ENCODE assay signal across 4 fruit fly cellular contexts in genomic region chr3R:28844611-28845376, dm6.
TF ChIP-seq lines count a peak whose summit lies in the region.

TSS of gene Apc (minus strand) at chr3R:28844748.
TSS of gene spg (plus strand) at chr3R:28845270.

TF ChIP-seq in whole organism, adult, 20 proteins besides CTCF, POLR2A, EP300 and RAD21 (continued from another document):
- TF ChIP-seq bab1 (GFP tag; optimal IDR thresholded peaks at IDR 0.05; lab: Kevin White, UChicago) (peak; percentile 17), cic (GFP tag; optimal IDR thresholded peaks at IDR 0.05; lab: Kevin White, UChicago) (peak; percentile 36)

TF ChIP-seq in whole organism, embryonic, 481 proteins besides CTCF, POLR2A, EP300 and RAD21 (continued from another document and continues in another):
- TF ChIP-seq Max (GFP tag; optimal IDR thresholded peaks at IDR 0.05; lab: Kevin White, UChicago) (no peak), Sry-β (GFP tag; optimal IDR thresholded peaks at IDR 0.05; lab: Kevin White, UChicago) (no peak), CG10654 (GFP tag; optimal IDR thresholded peaks at IDR 0.05; lab: Kevin White, UChicago) (no peak), Vsx1 (GFP tag; optimal IDR thresholded peaks at IDR 0.05; lab: Kevin White, UChicago) (peak; percentile 45), CG33213 (GFP tag; optimal IDR thresholded peaks at IDR 0.05; lab: Kevin White, UChicago) (peak; percentile 71), CG9876 (GFP tag; optimal IDR thresholded peaks at IDR 0.05; lab: Kevin White, UChicago) (no peak), bbx (GFP tag; IDR thresholded peaks at IDR 0.05; lab: Robert Waterston, UW; ENCODE audit: partially characterized antibody) (peak; percentile 78), Dip2 (GFP tag; IDR thresholded peaks at IDR 0.05; lab: Robert Waterston, UW) (no peak), gce (GFP tag; IDR thresholded peaks at IDR 0.05; lab: Robert Waterston, UW) (0 out of 3 replicates have a peak, but pooled peaks have one; percentile 35), CG6683 (GFP tag; optimal IDR thresholded peaks at IDR 0.05; lab: Kevin White, UChicago) (no peak), Mrtf (GFP tag; IDR thresholded peaks at IDR 0.05; lab: Robert Waterston, UW) (no peak; the same call in 2 of the 3 replicates), Hr3 (GFP tag; optimal IDR thresholded peaks at IDR 0.05; lab: Kevin White, UChicago) (peak; percentile 15), CG17912 (GFP tag; optimal IDR thresholded peaks at IDR 0.05; lab: Kevin White, UChicago) (peak; percentile 63), peb (GFP tag; IDR thresholded peaks at IDR 0.05; lab: Robert Waterston, UW) (no peak), odd (GFP tag; optimal IDR thresholded peaks at IDR 0.05; lab: Kevin White, UChicago) (peak; percentile 50), ranshi (GFP tag; IDR thresholded peaks at IDR 0.05; lab: Robert Waterston, UW) (peak; percentile 50; the same call in 1 of the 2 replicates), pzg (GFP tag; optimal IDR thresholded peaks at IDR 0.05; lab: Kevin White, UChicago) (peak; percentile 93), Elba2 (GFP tag; optimal IDR thresholded peaks at IDR 0.05; lab: Kevin White, UChicago) (no peak), tgo (GFP tag; IDR thresholded peaks at IDR 0.05; lab: Robert Waterston, UW) (no peak), Poxn (GFP tag; IDR thresholded peaks at IDR 0.05; lab: Robert Waterston, UW) (no peak), tup (GFP tag; optimal IDR thresholded peaks at IDR 0.05; lab: Kevin White, UChicago) (no peak), croc (GFP tag; conservative IDR thresholded peaks at IDR 0.05; lab: Robert Waterston, UW) (no peak), CG13424 (tag; optimal IDR thresholded peaks at IDR 0.05; lab: Kevin White, UChicago) (peak; percentile 47), CG2129 (GFP tag; IDR thresholded peaks at IDR 0.05; lab: Robert Waterston, UW; ENCODE audit: partially characterized antibody) (peak; percentile 60), CG2875 (GFP tag; optimal IDR thresholded peaks at IDR 0.05; lab: Kevin White, UChicago) (peak; percentile 48), Awh (GFP tag; IDR thresholded peaks at IDR 0.05; lab: Robert Waterston, UW) (peak; percentile 74; the same call in 1 of the 2 replicates), H2.0 (GFP tag; IDR thresholded peaks at IDR 0.05; lab: Robert Waterston, UW) (no peak), Spps (tag; optimal IDR thresholded peaks at IDR 0.05; lab: Kevin White, UChicago) (no peak), CG1603 (tag; optimal IDR thresholded peaks at IDR 0.05; lab: Kevin White, UChicago) (peak; percentile 69), da (GFP tag; optimal IDR thresholded peaks at IDR 0.05; lab: Kevin White, UChicago) (peak; percentile 29), CG12104 (GFP tag; optimal IDR thresholded peaks at IDR 0.05; lab: Kevin White, UChicago) (no peak), CG12942 (GFP tag; optimal IDR thresholded peaks at IDR 0.05; lab: Kevin White, UChicago) (peak; percentile 10), trh (GFP tag; optimal IDR thresholded peaks at IDR 0.05; lab: Kevin White, UChicago) (no peak), fu2 (GFP tag; optimal IDR thresholded peaks at IDR 0.05; lab: Kevin White, UChicago) (peak; percentile 6), CG3065 (GFP tag; optimal IDR thresholded peaks at IDR 0.05; lab: Kevin White, UChicago) (no peak), Adf1 (GFP tag; IDR thresholded peaks at IDR 0.05; lab: Robert Waterston, UW) (0 out of 2 replicates have a peak, but pooled peaks have one; percentile 32), H15 (GFP tag; IDR thresholded peaks at IDR 0.05; lab: Robert Waterston, UW) (no peak), Pdp1 (GFP tag; optimal IDR thresholded peaks at IDR 0.05; lab: Kevin White, UChicago) (peak; percentile 25 to 49), NFAT (GFP tag; IDR thresholded peaks at IDR 0.05; lab: Robert Waterston, UW) (no peak), CG31388 (GFP tag; optimal IDR thresholded peaks at IDR 0.05; lab: Kevin White, UChicago) (no peak), CG10462 (GFP tag; optimal IDR thresholded peaks at IDR 0.05; lab: Kevin White, UChicago) (no peak), Ets65A (GFP tag; lab: Kevin White, UChicago) (peak; percentile 84), CG2202 (tag; optimal IDR thresholded peaks at IDR 0.05; lab: Kevin White, UChicago) (peak; percentile 50)

TF ChIP-seq in whole organism, prepupa, 60 proteins besides CTCF, POLR2A, EP300 and RAD21 (continued from another document):
- TF ChIP-seq CG10669 (GFP tag; optimal IDR thresholded peaks at IDR 0.05; lab: Kevin White, UChicago) (peak; percentile 15), CG9139 (GFP tag; optimal IDR thresholded peaks at IDR 0.05; lab: Kevin White, UChicago) (no peak), ss (GFP tag; optimal IDR thresholded peaks at IDR 0.05; lab: Kevin White, UChicago) (peak; percentile 41 to 59), Met (GFP tag; optimal IDR thresholded peaks at IDR 0.05; lab: Kevin White, UChicago) (peak; percentile 44), esn (GFP tag; optimal IDR thresholded peaks at IDR 0.05; lab: Kevin White, UChicago) (peak; percentile 25), Ets96B (tag; optimal IDR thresholded peaks at IDR 0.05; lab: Kevin White, UChicago) (no peak), Blimp-1 (GFP tag; optimal IDR thresholded peaks at IDR 0.05; lab: Kevin White, UChicago) (no peak), CG4318 (GFP tag; optimal IDR thresholded peaks at IDR 0.05; lab: Kevin White, UChicago) (no peak), CG7368 (GFP tag; optimal IDR thresholded peaks at IDR 0.05; lab: Kevin White, UChicago) (no peak), lz (GFP tag; optimal IDR thresholded peaks at IDR 0.05; lab: Kevin White, UChicago) (peak; percentile 10), Ets21C (GFP tag; optimal IDR thresholded peaks at IDR 0.05; lab: Kevin White, UChicago) (no peak), cyc (GFP tag; optimal IDR thresholded peaks at IDR 0.05; lab: Kevin White, UChicago) (no peak), fkh (GFP tag; optimal IDR thresholded peaks at IDR 0.05; lab: Kevin White, UChicago) (peak; percentile 95), Sox14 (GFP tag; optimal IDR thresholded peaks at IDR 0.05; lab: Kevin White, UChicago) (peak; percentile 14), pdm3 (GFP tag; optimal IDR thresholded peaks at IDR 0.05; lab: Kevin White, UChicago) (peak; percentile 34), CG3919 (GFP tag; optimal IDR thresholded peaks at IDR 0.05; lab: Kevin White, UChicago) (peak; percentile 33), CG6276 (GFP tag; optimal IDR thresholded peaks at IDR 0.05; lab: Kevin White, UChicago) (no peak), CG34406 (GFP tag; optimal IDR thresholded peaks at IDR 0.05; lab: Kevin White, UChicago) (no peak), salr (GFP tag; optimal IDR thresholded peaks at IDR 0.05; lab: Kevin White, UChicago) (peak in 1 of 2 experiments; percentile 7), Lpt (GFP tag; optimal IDR thresholded peaks at IDR 0.05; lab: Kevin White, UChicago) (no peak), CG15336 (GFP tag; IDR thresholded peaks at IDR 0.05; lab: Robert Waterston, UW) (no peak), CG1621 (tag; optimal IDR thresholded peaks at IDR 0.05; lab: Kevin White, UChicago) (peak; percentile 48), CG32006 (GFP tag; optimal IDR thresholded peaks at IDR 0.05; lab: Kevin White, UChicago) (no peak), Smox (GFP tag; optimal IDR thresholded peaks at IDR 0.05; lab: Kevin White, UChicago) (no peak), CG8319 (GFP tag; optimal IDR thresholded peaks at IDR 0.05; lab: Kevin White, UChicago) (no peak), CG3032 (tag; optimal IDR thresholded peaks at IDR 0.05; lab: Kevin White, UChicago) (peak; percentile 42), acj6 (GFP tag; optimal IDR thresholded peaks at IDR 0.05; lab: Kevin White, UChicago) (no peak), dsx (GFP tag; optimal IDR thresholded peaks at IDR 0.05; lab: Kevin White, UChicago; ENCODE audit: poor library complexity, severe bottlenecking) (no peak), CG11294 (GFP tag; IDR thresholded peaks at IDR 0.05; lab: Robert Waterston, UW) (no peak), Eip78C (GFP tag; lab: Kevin White, UChicago) (peak; percentile 78), topi (GFP tag; optimal IDR thresholded peaks at IDR 0.05; lab: Kevin White, UChicago) (peak; percentile 29), Hr39 (GFP tag; optimal IDR thresholded peaks at IDR 0.05; lab: Kevin White, UChicago) (no peak), achi (GFP tag; optimal IDR thresholded peaks at IDR 0.05; lab: Kevin White, UChicago) (peak; percentile 18), dac (GFP tag; optimal IDR thresholded peaks at IDR 0.05; lab: Kevin White, UChicago) (no peak), CG31627 (GFP tag; optimal IDR thresholded peaks at IDR 0.05; lab: Kevin White, UChicago) (peak; percentile 18), Sox15 (GFP tag; optimal IDR thresholded peaks at IDR 0.05; lab: Kevin White, UChicago) (no peak), fd85E (GFP tag; optimal IDR thresholded peaks at IDR 0.05; lab: Kevin White, UChicago) (no peak), CG11902 (GFP tag; optimal IDR thresholded peaks at IDR 0.05; lab: Kevin White, UChicago) (no peak), vri (GFP tag; optimal IDR thresholded peaks at IDR 0.05; lab: Kevin White, UChicago) (peak; percentile 40), CG6854 (GFP tag; optimal IDR thresholded peaks at IDR 0.05; lab: Kevin White, UChicago) (peak; percentile 66), OdsH (GFP tag; optimal IDR thresholded peaks at IDR 0.05; lab: Kevin White, UChicago) (peak; percentile 37)

TF ChIP-seq in whole organism, wandering third instar larva, 38 proteins besides CTCF, POLR2A, EP300 and RAD21 (continued from another document):
- TF ChIP-seq OdsH (GFP tag; optimal IDR thresholded peaks at IDR 0.05; lab: Kevin White, UChicago) (peak; percentile 47), dl (GFP tag; optimal IDR thresholded peaks at IDR 0.05; lab: Kevin White, UChicago; ENCODE audit: insufficient read depth in 1 of 2, partially characterized antibody in 2 of 2) (no peak), psq (GFP tag; optimal IDR thresholded peaks at IDR 0.05; lab: Kevin White, UChicago) (peak; percentile 5), sage (GFP tag; optimal IDR thresholded peaks at IDR 0.05; lab: Kevin White, UChicago) (peak; percentile 8), Dfd (GFP tag; optimal IDR thresholded peaks at IDR 0.05; lab: Kevin White, UChicago) (no peak), foxo (GFP tag; optimal IDR thresholded peaks at IDR 0.05; lab: Kevin White, UChicago) (peak in 1 of 2 experiments; percentile 4), brk (GFP tag; optimal IDR thresholded peaks at IDR 0.05; lab: Kevin White, UChicago) (no peak), jim (GFP tag; optimal IDR thresholded peaks at IDR 0.05; lab: Kevin White, UChicago) (peak; percentile 9), h (GFP tag; optimal IDR thresholded peaks at IDR 0.05; lab: Kevin White, UChicago) (peak; percentile 48), ey (GFP tag; optimal IDR thresholded peaks at IDR 0.05; lab: Kevin White, UChicago) (peak; percentile 14)
